Worm (Caenorhabditis elegans) whole organism, midembryonic: Measurements from ENCODE around the gene Y57G11C.28.

ENCODE experiments used
- T22C8.4 ChIP-seq: fragments of 200-800 bp; sonication (Bioruptor generic); IDR thresholded peaks from 2 replicates; pipeline ENCODE4 v1.3.6; 2022; ENCODE audit warnings: missing genetic modification characterization, missing compliant biosample characterization
- cog-1 ChIP-seq: sonication (generic microtip); optimal IDR thresholded peaks from 2 replicates; lab custom pipeline; 2016; ENCODE audit warnings: missing genetic modification characterization, missing compliant biosample characterization
- flt-1 ChIP-seq: fragments of 200-800 bp; sonication (Bioruptor generic); IDR thresholded peaks from 2 replicates; pipeline ENCODE4 v1.3.6; 2022; ENCODE audit warnings: missing genetic modification characterization, missing compliant biosample characterization
- klf-2 ChIP-seq: fragments of 200-800 bp; sonication (Bioruptor generic); conservative IDR thresholded peaks from 2 replicates; pipeline ENCODE4 v1.3.6; 2022; ENCODE audit warnings: missing genetic modification reagents, missing genetic modification characterization, missing compliant biosample characterization
- med-1 ChIP-seq: sonication (generic microtip); optimal IDR thresholded peaks from 2 replicates; lab custom pipeline; 2017; ENCODE audit warnings: missing genetic modification characterization, mild to moderate bottlenecking, missing compliant biosample characterization, antibody characterized with exemption, missing genetic modification reagents; ENCODE audit not compliant: insufficient read depth
- ref-1 ChIP-seq: fragments of 200-800 bp; sonication (Bioruptor generic); conservative IDR thresholded peaks from 2 replicates; pipeline ENCODE4 v1.3.6; 2022; ENCODE audit warnings: missing genetic modification reagents, missing genetic modification characterization, missing compliant biosample characterization
- tab-1 ChIP-seq: fragments of 200-800 bp; sonication (Bioruptor generic); IDR thresholded peaks from 2 replicates; pipeline ENCODE4 v1.3.6; 2022; ENCODE audit warnings: missing genetic modification characterization, missing compliant biosample characterization
- ztf-23 ChIP-seq: fragments of 200-800 bp; sonication (Bioruptor generic); IDR thresholded peaks from 2 replicates; pipeline ENCODE4 v1.3.6; 2022; ENCODE audit warnings: missing genetic modification reagents, missing genetic modification characterization, missing compliant biosample characterization
- ztf-29 ChIP-seq: fragments of 200-800 bp; sonication (Bioruptor generic); IDR thresholded peaks from 2 replicates; pipeline ENCODE4 v1.3.6; 2022; ENCODE audit warnings: missing genetic modification reagents, missing genetic modification characterization, missing compliant biosample characterization

Gene Y57G11C.28

DNA sequence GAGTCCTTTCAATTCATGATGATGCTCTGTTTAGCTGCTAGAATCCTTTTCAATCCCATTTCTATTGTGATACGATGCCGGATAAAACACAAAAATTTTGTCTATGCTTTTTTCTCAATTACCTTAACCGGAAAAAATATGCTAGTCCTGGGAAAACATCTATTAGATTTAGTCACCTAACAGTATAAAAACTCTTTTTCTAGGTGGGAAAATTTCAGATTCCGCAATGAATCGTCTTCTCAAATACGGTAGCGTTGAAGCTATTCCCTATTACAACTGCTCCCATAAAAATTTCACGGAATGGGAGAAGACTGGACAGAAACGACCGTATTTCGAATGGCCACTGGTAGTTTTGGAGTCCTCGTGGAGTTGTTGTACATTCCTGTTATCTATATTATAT is at the start of gene Y57G11C.28:
Gene Y57G11C.28 (plus strand): TSS at position 301 of the 400 bp plus-strand sequence.
- TF ChIP-seq med-1 (no peak), klf-2 (no peak), cog-1 (no peak)

ce11 chrIV:14883812-14884211 is 45.7 kb upstream of the Y57G11C.28 start:
- no peak for TF ChIP-seq cog-1

DNA sequence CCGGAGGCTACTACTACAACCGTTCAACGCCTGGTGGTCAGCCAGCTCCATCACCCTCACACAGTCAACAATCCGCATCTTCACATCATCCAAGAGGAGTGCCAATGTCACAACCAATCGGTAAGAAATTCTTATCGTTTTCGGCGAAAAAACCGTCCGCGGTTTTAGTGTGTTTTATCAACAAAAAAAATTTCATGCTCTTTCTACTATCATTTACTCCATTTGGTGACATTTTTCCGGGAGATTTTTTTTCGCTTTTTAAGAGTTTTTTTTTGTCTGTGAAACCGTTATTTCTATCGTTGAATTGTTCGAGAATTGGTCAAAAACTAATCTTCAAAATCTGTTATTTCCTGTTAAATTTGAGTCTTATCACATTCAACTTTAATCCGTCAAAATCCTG is 43.9 kb upstream of the Y57G11C.28 start:
- TF ChIP-seq T22C8.4 (GFP tag; lab: Robert Waterston, UW) (no peak), ztf-29 (GFP tag; lab: Robert Waterston, UW) (no peak), cog-1 (no peak), klf-2 (no peak), ref-1 (GFP tag; lab: Robert Waterston, UW) (no peak), tab-1 (GFP tag; lab: Robert Waterston, UW) (no peak), flt-1 (GFP tag; lab: Robert Waterston, UW) (no peak), med-1 (no peak), ztf-23 (no peak)

- TF ChIP-seq ztf-23 (no peak), cog-1 (no peak), flt-1 (GFP tag; lab: Robert Waterston, UW) (no peak), ref-1 (GFP tag; lab: Robert Waterston, UW) (no peak), klf-2 (no peak), T22C8.4 (GFP tag; lab: Robert Waterston, UW) (no peak), med-1 (no peak), ztf-29 (GFP tag; lab: Robert Waterston, UW) (no peak), tab-1 (GFP tag; lab: Robert Waterston, UW) (no peak)
These were observed 40.4 kb upstream of the Y57G11C.28 start for ce11 chrIV:14888889-14889664.

DNA sequence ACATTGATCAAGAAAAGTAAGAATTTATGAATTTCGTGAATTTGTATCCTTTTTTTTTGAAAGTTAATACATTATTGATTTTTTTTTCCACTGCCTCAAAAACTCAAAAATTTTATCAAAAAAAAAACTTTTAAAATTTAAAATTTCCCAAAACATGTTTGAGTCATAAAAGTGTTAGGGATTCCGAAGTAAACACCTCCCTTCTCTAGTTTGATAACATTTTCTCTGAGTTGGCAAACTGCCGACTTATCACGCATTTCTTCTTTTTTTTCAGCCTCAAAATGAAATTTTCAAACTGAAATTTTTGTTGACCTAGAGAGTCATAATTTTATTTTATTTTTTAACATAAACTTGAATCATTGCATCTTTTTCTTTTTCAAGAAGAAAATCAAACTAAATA is 38.6 kb upstream of the Y57G11C.28 start:
- TF ChIP-seq klf-2 (no peak), ztf-29 (GFP tag; lab: Robert Waterston, UW) (no peak), ztf-23 (no peak), cog-1 (no peak), T22C8.4 (GFP tag; lab: Robert Waterston, UW) (no peak), med-1 (no peak), ref-1 (GFP tag; lab: Robert Waterston, UW) (no peak), tab-1 (GFP tag; lab: Robert Waterston, UW) (no peak), flt-1 (GFP tag; lab: Robert Waterston, UW) (no peak)

DNA sequence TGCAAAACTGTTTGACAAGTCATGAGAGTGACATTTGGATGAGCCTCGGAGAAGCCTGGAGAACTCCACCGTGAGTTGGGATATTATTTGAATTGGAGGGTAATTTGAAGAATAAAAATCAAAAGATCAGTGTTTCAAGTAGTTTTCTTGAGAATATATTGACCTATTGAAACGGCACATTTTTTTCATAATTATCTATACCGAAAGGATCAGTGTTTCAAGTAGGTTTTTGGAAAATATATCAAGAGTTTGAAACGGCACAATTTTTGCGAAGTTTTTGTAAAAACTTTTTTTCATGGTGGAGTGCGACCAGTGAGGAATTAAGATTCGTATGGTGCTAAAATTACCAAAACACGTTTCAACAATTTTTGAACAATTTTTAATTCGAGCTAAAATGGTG is 37.5 kb upstream of the Y57G11C.28 start:
- TF ChIP-seq flt-1 (GFP tag; lab: Robert Waterston, UW) (no peak), T22C8.4 (GFP tag; lab: Robert Waterston, UW) (no peak), klf-2 (no peak), ztf-23 (no peak), ztf-29 (GFP tag; lab: Robert Waterston, UW) (no peak), ref-1 (GFP tag; lab: Robert Waterston, UW) (no peak), cog-1 (no peak), tab-1 (GFP tag; lab: Robert Waterston, UW) (no peak), med-1 (no peak)

DNA sequence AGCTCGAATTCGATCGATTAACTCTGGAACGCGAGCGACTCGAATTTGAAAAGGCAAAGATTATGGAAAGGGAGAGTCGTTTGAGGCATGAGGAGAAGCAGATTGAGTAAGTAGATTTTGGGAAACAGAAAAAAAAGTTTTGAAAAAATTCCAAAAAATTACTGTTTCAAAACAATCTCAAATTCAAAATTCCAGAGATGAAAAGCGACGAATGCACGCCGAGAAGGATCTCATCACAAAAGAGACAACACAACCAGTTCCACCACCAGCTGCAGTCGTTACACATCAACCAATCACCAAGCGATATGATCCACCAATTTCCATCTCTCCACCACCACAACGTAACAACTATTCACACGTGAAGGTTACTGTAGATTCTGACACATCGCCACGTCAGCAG is 35.2 kb upstream of the Y57G11C.28 start:
- TF ChIP-seq ref-1 (GFP tag; lab: Robert Waterston, UW), result no peak
- TF ChIP-seq ztf-29 (GFP tag; lab: Robert Waterston, UW), result no peak

DNA sequence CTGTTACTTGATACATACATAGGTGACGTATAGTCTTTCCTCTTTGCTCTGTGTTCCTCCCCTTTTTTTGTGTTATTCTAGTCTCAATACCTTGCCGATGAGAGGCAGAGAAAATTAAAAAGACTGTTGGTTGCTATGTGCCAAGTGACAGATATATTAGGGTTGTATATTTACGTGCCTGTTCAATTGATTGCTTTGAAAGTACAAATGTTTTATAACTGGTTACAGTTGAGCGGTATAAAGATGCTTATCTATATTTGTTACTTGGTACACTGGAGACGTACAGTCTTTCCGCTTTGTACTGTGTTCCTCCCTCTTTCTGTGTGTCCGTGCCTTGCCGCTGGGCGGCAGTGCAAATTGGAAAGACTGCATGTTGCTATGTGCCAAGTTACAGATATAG is 26.3 kb upstream of the Y57G11C.28 start:
- TF ChIP-seq ztf-29 (GFP tag; lab: Robert Waterston, UW), result no peak
- TF ChIP-seq cog-1, result no peak

- TF ChIP-seq cog-1 (no peak), ztf-29 (GFP tag; lab: Robert Waterston, UW) (no peak), ztf-23 (no peak), klf-2 (no peak), tab-1 (GFP tag; lab: Robert Waterston, UW) (no peak), T22C8.4 (GFP tag; lab: Robert Waterston, UW) (no peak), med-1 (no peak), flt-1 (GFP tag; lab: Robert Waterston, UW) (no peak), ref-1 (GFP tag; lab: Robert Waterston, UW) (no peak)
These were observed 19.9 kb upstream of the Y57G11C.28 start, which contains the start of gene pnc-2 for ce11 chrIV:14909589-14909988. TSS of gene pnc-2 (minus strand) at chrIV:14909689.

- no peak for TF ChIP-seq tab-1 (GFP tag; lab: Robert Waterston, UW)
- TF ChIP-seq ref-1 (GFP tag; lab: Robert Waterston, UW), result no peak
- no peak for TF ChIP-seq flt-1 (GFP tag; lab: Robert Waterston, UW)
- TF ChIP-seq klf-2, result no peak
- no peak for TF ChIP-seq T22C8.4 (GFP tag; lab: Robert Waterston, UW)
- TF ChIP-seq ztf-29 (GFP tag; lab: Robert Waterston, UW), result no peak
- no peak for TF ChIP-seq cog-1
- no peak for TF ChIP-seq med-1
These were observed 10.2 kb upstream of the Y57G11C.28 start, which contains the start of gene ccch-5 for ce11 chrIV:14919310-14919709. TSS of gene ccch-5 (plus strand) at chrIV:14919610.

- TF ChIP-seq ref-1 (GFP tag; lab: Robert Waterston, UW) (no peak), ztf-29 (GFP tag; lab: Robert Waterston, UW) (no peak), flt-1 (GFP tag; lab: Robert Waterston, UW) (no peak), ztf-23 (no peak), cog-1 (no peak), tab-1 (GFP tag; lab: Robert Waterston, UW) (no peak), T22C8.4 (GFP tag; lab: Robert Waterston, UW) (no peak), med-1 (no peak), klf-2 (no peak)
These were observed 3.1 kb downstream of the Y57G11C.28 start, which contains the start of gene Y57G11C.1131 for ce11 chrIV:14932640-14933039. TSS of gene Y57G11C.1131 (plus strand) at chrIV:14932972.
